Worm (Caenorhabditis elegans) whole organism, L3 larva: ENCODE results near the gene F59C12.4.
A peak's percentile ranks its signal among the peaks of the same experiment; 100 is the strongest.

Experiments
- R02D3.7 ChIP-seq: fragments of 150-350 bp; optimal IDR thresholded peaks from 2 replicates; lab custom pipeline; 2014; ENCODE audit warnings: missing biosample characterization, missing genetic modification characterization
- ZK546.5 ChIP-seq: sonication (generic microtip); optimal IDR thresholded peaks from 2 replicates; lab custom pipeline; 2017; ENCODE audit warnings: missing biosample characterization, missing genetic modification characterization
- aly-2 ChIP-seq: fragments of 150-350 bp; optimal IDR thresholded peaks from 2 replicates; lab custom pipeline; 2014; ENCODE audit warnings: missing biosample characterization, missing genetic modification characterization
- ama-1 ChIP-seq: fragments of 150-350 bp; optimal IDR thresholded peaks from 2 replicates; lab custom pipeline; 2018
- ceh-28 ChIP-seq: fragments of 150-350 bp; optimal IDR thresholded peaks from 2 replicates; lab custom pipeline; 2014; ENCODE audit warnings: missing biosample characterization, missing genetic modification reagents, missing genetic modification characterization
- ceh-82 ChIP-seq: fragments of 150-350 bp; optimal IDR thresholded peaks from 2 replicates; lab custom pipeline; 2014; ENCODE audit warnings: missing biosample characterization, missing genetic modification characterization
- ceh-9 ChIP-seq: sonication (generic microtip); optimal IDR thresholded peaks from 2 replicates; lab custom pipeline; 2018; ENCODE audit warnings: missing biosample characterization, missing genetic modification characterization
- daf-12 ChIP-seq: fragments of 150-350 bp; optimal IDR thresholded peaks from 2 replicates; lab custom pipeline; 2014; ENCODE audit warnings: missing biosample characterization, missing genetic modification reagents, missing genetic modification characterization
- egl-27 ChIP-seq: sonication (generic microtip); optimal IDR thresholded peaks from 4 replicates; lab custom pipeline; 2017; ENCODE audit warnings: missing biosample characterization, missing genetic modification reagents, missing genetic modification characterization
- egl-5 ChIP-seq: fragments of 150-350 bp; optimal IDR thresholded peaks from 2 replicates; lab custom pipeline; 2017; ENCODE audit warnings: missing biosample characterization, missing genetic modification reagents, missing genetic modification characterization, inconsistent platforms
- elt-1 ChIP-seq: fragments of 150-350 bp; optimal IDR thresholded peaks from 2 replicates; lab custom pipeline; 2014; ENCODE audit warnings: missing biosample characterization, missing genetic modification characterization
- elt-2 ChIP-seq: sonication (generic microtip); optimal IDR thresholded peaks from 2 replicates; lab custom pipeline; 2016; ENCODE audit warnings: missing genetic modification reagents, mild to moderate bottlenecking, missing genetic modification characterization, missing compliant biosample characterization
- elt-3 ChIP-seq, 3 experiments: fragments of 150-350 bp in 1 of 3; sonication (generic microtip) in 2 of 3; optimal IDR thresholded peaks; 2 replicates in 2 of 3; 4 replicates in 1 of 3; lab custom pipeline; 2014 to 2017; ENCODE audit warnings: missing biosample characterization in 3 of 3, missing genetic modification characterization in 3 of 3
- fkh-10 ChIP-seq: sonication (generic microtip); optimal IDR thresholded peaks from 2 replicates; lab custom pipeline; 2017; ENCODE audit warnings: missing biosample characterization, missing genetic modification reagents, missing genetic modification characterization
- fos-1 ChIP-seq: fragments of 150-350 bp; optimal IDR thresholded peaks from 2 replicates; lab custom pipeline; 2014; ENCODE audit warnings: missing biosample characterization, missing genetic modification characterization
- hmg-11 ChIP-seq: sonication (generic microtip); optimal IDR thresholded peaks from 2 replicates; lab custom pipeline; 2016; ENCODE audit warnings: missing genetic modification characterization, missing compliant biosample characterization
- jun-1 ChIP-seq: fragments of 150-350 bp; optimal IDR thresholded peaks from 2 replicates; lab custom pipeline; 2014; ENCODE audit warnings: missing biosample characterization, missing genetic modification reagents, missing genetic modification characterization
- lin-39 ChIP-seq: fragments of 150-350 bp; optimal IDR thresholded peaks from 2 replicates; lab custom pipeline; 2018; ENCODE audit warnings: missing biosample characterization, missing genetic modification reagents, missing genetic modification characterization
- mdl-1 ChIP-seq: fragments of 150-350 bp; optimal IDR thresholded peaks from 2 replicates; lab custom pipeline; 2014; ENCODE audit warnings: missing biosample characterization, missing genetic modification characterization
- nfya-1 ChIP-seq: sonication (generic microtip); optimal IDR thresholded peaks from 2 replicates; lab custom pipeline; 2017; ENCODE audit warnings: missing genetic modification characterization, mild to moderate bottlenecking, missing compliant biosample characterization, antibody characterized with exemption, moderate library complexity; ENCODE audit not compliant: insufficient read depth
- nhr-12 ChIP-seq: fragments of 150-350 bp; optimal IDR thresholded peaks from 2 replicates; lab custom pipeline; 2014; ENCODE audit warnings: missing biosample characterization, missing genetic modification characterization
- nhr-23 ChIP-seq: fragments of 150-350 bp; optimal IDR thresholded peaks from 2 replicates; lab custom pipeline; 2014; ENCODE audit warnings: missing biosample characterization, missing genetic modification reagents, missing genetic modification characterization
- nhr-25 ChIP-seq: sonication (generic microtip); optimal IDR thresholded peaks from 2 replicates; lab custom pipeline; 2017; ENCODE audit warnings: missing biosample characterization, missing genetic modification characterization
- nhr-28 ChIP-seq: fragments of 150-350 bp; optimal IDR thresholded peaks from 2 replicates; lab custom pipeline; 2014; ENCODE audit warnings: missing biosample characterization, missing genetic modification characterization
- nhr-43 ChIP-seq: sonication (generic microtip); optimal IDR thresholded peaks from 2 replicates; lab custom pipeline; 2016; ENCODE audit warnings: mild to moderate bottlenecking, missing genetic modification characterization, missing compliant biosample characterization; ENCODE audit not compliant: poor library complexity, severe bottlenecking
- nhr-67 ChIP-seq: fragments of 150-350 bp; optimal IDR thresholded peaks from 2 replicates; lab custom pipeline; 2014; ENCODE audit warnings: missing biosample characterization, missing genetic modification characterization
- nhr-76 ChIP-seq: fragments of 150-350 bp; sonication (generic microtip); optimal IDR thresholded peaks from 5 replicates; lab custom pipeline; 2014; ENCODE audit warnings: missing biosample characterization, missing genetic modification characterization
- nhr-77 ChIP-seq: fragments of 150-350 bp; optimal IDR thresholded peaks from 2 replicates; lab custom pipeline; 2014; ENCODE audit warnings: missing biosample characterization, missing genetic modification characterization
- pha-4 ChIP-seq: fragments of 150-350 bp; optimal IDR thresholded peaks from 2 replicates; lab custom pipeline; 2014; ENCODE audit warnings: missing biosample characterization, missing genetic modification reagents, missing genetic modification characterization
- pqm-1 ChIP-seq: fragments of 150-350 bp; optimal IDR thresholded peaks from 2 replicates; lab custom pipeline; 2017; ENCODE audit warnings: missing biosample characterization, missing genetic modification characterization, inconsistent platforms
- skn-1 ChIP-seq: fragments of 150-350 bp; optimal IDR thresholded peaks from 2 replicates; lab custom pipeline; 2014; ENCODE audit warnings: missing biosample characterization, missing genetic modification characterization
- snpc-4 ChIP-seq: fragments of 150-350 bp; optimal IDR thresholded peaks from 2 replicates; lab custom pipeline; 2014; ENCODE audit warnings: missing biosample characterization, missing genetic modification characterization
- tbx-2 ChIP-seq: sonication (generic microtip); optimal IDR thresholded peaks from 2 replicates; lab custom pipeline; 2016; ENCODE audit warnings: mild to moderate bottlenecking, missing genetic modification characterization, missing compliant biosample characterization
- unc-39 ChIP-seq: sonication (generic microtip); optimal IDR thresholded peaks from 4 replicates; lab custom pipeline; 2017; ENCODE audit warnings: missing biosample characterization, missing genetic modification characterization
- zag-1 ChIP-seq: fragments of 150-350 bp; optimal IDR thresholded peaks from 2 replicates; lab custom pipeline; 2014; ENCODE audit warnings: missing biosample characterization, missing genetic modification characterization
- ztf-11 ChIP-seq: fragments of 150-350 bp; optimal IDR thresholded peaks from 2 replicates; lab custom pipeline; 2014; ENCODE audit warnings: missing biosample characterization, missing genetic modification characterization
- ztf-4 ChIP-seq: fragments of 150-350 bp; optimal IDR thresholded peaks from 2 replicates; lab custom pipeline; 2014; ENCODE audit warnings: missing biosample characterization, missing genetic modification characterization

The F59C12.4 gene

ce11 chrX:16611333-16612043 is 9.1 kb upstream of the F59C12.4 start:
- TF ChIP-seq egl-5 (tag; lab: Kevin White, UChicago) (peak; percentile 56), nfya-1 (tag; lab: Kevin White, UChicago) (peak; percentile 58), lin-39 (tag; lab: Kevin White, UChicago) (peak; percentile 39), snpc-4 (tag; lab: Kevin White, UChicago) (peak; percentile 12), ceh-28 (tag; lab: Kevin White, UChicago) (peak; percentile 69), unc-39 (no peak), pha-4 (tag; lab: Kevin White, UChicago) (peak; percentile 34), elt-1 (tag; lab: Kevin White, UChicago) (no peak), hmg-11 (peak; percentile 69), ama-1 (lab: Kevin White, UChicago) (no peak)

ce11 chrX:16609424-16609823 is 7.0 kb upstream of the F59C12.4 start, which contains the start of gene F59C12.3:
TSS of gene F59C12.3 (minus strand) at chrX:16609524.
- TF ChIP-seq ztf-11 (no peak), fos-1 (tag; lab: Kevin White, UChicago) (no peak), nhr-67 (tag; lab: Kevin White, UChicago) (no peak), nhr-25 (tag; lab: Kevin White, UChicago) (no peak), ceh-9 (no peak), nhr-12 (tag; lab: Kevin White, UChicago) (no peak), zag-1 (tag; lab: Kevin White, UChicago) (no peak), elt-1 (tag; lab: Kevin White, UChicago) (no peak), elt-2 (no peak), egl-27 (no peak), tbx-2 (tag; lab: Kevin White, UChicago) (no peak), ZK546.5 (no peak)

- TF ChIP-seq nhr-77 (tag; lab: Kevin White, UChicago) (no peak), jun-1 (tag; lab: Kevin White, UChicago) (no peak)
Measured at ce11 chrX:16607128-16607527, 4.7 kb upstream of the F59C12.4 start.

ce11 chrX:16604566-16604965 is 2.1 kb upstream of the F59C12.4 start:
- TF ChIP-seq lin-39 (tag; lab: Kevin White, UChicago): no peak
- TF ChIP-seq nhr-25 (tag; lab: Kevin White, UChicago): peak; percentile 18
- TF ChIP-seq skn-1 (tag; lab: Kevin White, UChicago): no peak
- peak; percentile 50 for TF ChIP-seq elt-2
- TF ChIP-seq nhr-67 (tag; lab: Kevin White, UChicago): no peak
- peak; percentile 31 for TF ChIP-seq nfya-1 (tag; lab: Kevin White, UChicago)
- no peak for TF ChIP-seq mdl-1 (tag; lab: Kevin White, UChicago)
- TF ChIP-seq jun-1 (tag; lab: Kevin White, UChicago): no peak
- TF ChIP-seq elt-1 (tag; lab: Kevin White, UChicago): no peak
- peak; percentile 54 for TF ChIP-seq nhr-43 (tag; lab: Kevin White, UChicago)
- TF ChIP-seq pqm-1 (tag; lab: Kevin White, UChicago): peak; percentile 20
- peak; percentile 46 for TF ChIP-seq nhr-23 (tag; lab: Kevin White, UChicago)
- TF ChIP-seq elt-3 (tag; optimal IDR thresholded peaks at IDR 0.05; lab: Kevin White, UChicago): no peak
- TF ChIP-seq ztf-11: no peak
- peak; percentile 71 for TF ChIP-seq pha-4 (tag; lab: Kevin White, UChicago)
- TF ChIP-seq egl-5 (tag; lab: Kevin White, UChicago): no peak
- TF ChIP-seq zag-1 (tag; lab: Kevin White, UChicago): no peak
- TF ChIP-seq nhr-76 (tag; lab: Kevin White, UChicago): no peak
- no peak for TF ChIP-seq aly-2 (tag; lab: Kevin White, UChicago)
- no peak for TF ChIP-seq nhr-12 (tag; lab: Kevin White, UChicago)
- TF ChIP-seq tbx-2 (tag; lab: Kevin White, UChicago): peak; percentile 59
- no peak for TF ChIP-seq ceh-9
- TF ChIP-seq ZK546.5: no peak
- TF ChIP-seq ceh-82 (tag; lab: Kevin White, UChicago): peak; percentile 30
- TF ChIP-seq nhr-28 (tag; lab: Kevin White, UChicago): no peak
- TF ChIP-seq fkh-10 (GFP tag; lab: Kevin White, UChicago): no peak
- no peak for TF ChIP-seq daf-12
- peak; percentile 11 for TF ChIP-seq R02D3.7 (tag; lab: Kevin White, UChicago)
- no peak for TF ChIP-seq hmg-11
- peak; percentile 7 for TF ChIP-seq ztf-4 (tag; lab: Kevin White, UChicago)
